2 worm cellular contexts compared by ENCODE assay signal in the genomic region with DNA sequence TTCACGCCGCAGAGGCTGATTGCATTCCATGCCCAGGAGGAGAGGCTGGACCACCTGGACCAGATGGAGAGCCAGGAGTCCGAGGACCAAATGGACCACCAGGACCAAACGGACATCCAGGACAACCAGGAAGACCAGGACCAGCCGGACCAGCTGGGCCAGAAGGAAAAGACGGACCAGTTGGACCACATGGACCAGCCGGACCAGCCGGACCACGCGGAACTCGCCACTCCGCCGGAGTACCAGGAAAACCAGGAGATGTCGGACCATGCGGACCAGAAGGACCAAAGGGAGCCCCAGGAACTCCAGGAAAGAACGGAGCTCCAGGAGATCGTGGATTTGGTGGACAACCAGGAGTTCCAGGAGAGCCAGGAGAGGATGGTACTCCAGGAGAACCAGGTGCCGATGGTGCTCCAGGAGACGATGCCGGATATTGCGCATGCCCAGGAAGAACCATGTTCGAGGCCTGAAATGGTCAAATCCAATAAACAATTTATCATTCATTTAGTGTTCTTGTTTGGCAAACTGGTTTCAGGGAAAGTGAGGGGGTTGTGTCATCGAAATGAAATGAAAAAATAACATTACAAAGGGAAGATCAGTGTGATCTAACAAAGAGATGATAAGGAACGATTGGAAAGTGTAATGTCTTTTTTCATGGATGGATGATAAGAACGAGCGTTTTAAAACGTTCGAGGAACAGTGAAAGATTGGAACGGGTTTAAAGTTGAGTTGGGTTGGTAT.
TF ChIP-seq lines count a peak whose summit lies in the region.

No protein-coding gene starts in this region.

TF ChIP-seq in whole organism, L2 larva, 48 proteins besides CTCF, POLR2A, EP300 and RAD21 (continued from another document):
- TF ChIP-seq sma-3 (GFP tag; optimal IDR thresholded peaks at IDR 0.05; lab: Kevin White, UChicago): peak; percentile 23

TF ChIP-seq in whole organism, L4 larva, 104 proteins besides CTCF, POLR2A, EP300 and RAD21 (continued from another document):
- TF ChIP-seq unc-62 (GFP tag; optimal IDR thresholded peaks at IDR 0.05 in 1 of 2; lab: Kevin White, UChicago) (peak in 1 of 2 experiments; percentile 46), unc-62 (tag; optimal IDR thresholded peaks at IDR 0.05; lab: Kevin White, UChicago) (no peak), F26F4.8 (GFP tag; conservative IDR thresholded peaks at IDR 0.05; lab: Robert Waterston, UW) (no peak), ama-1 (optimal IDR thresholded peaks at IDR 0.05; lab: Kevin White, UChicago) (no peak), nhr-42 (GFP tag; IDR thresholded peaks at IDR 0.05; lab: Robert Waterston, UW) (no peak), T26A8.4 (GFP tag; IDR thresholded peaks at IDR 0.05; lab: Robert Waterston, UW) (no peak), egl-43 (GFP tag; IDR thresholded peaks at IDR 0.05; lab: Robert Waterston, UW) (no peak; the same call in 1 of the 2 replicates), ZK337.2 (GFP tag; IDR thresholded peaks at IDR 0.05; lab: Robert Waterston, UW) (no peak), ces-1 (GFP tag; optimal IDR thresholded peaks at IDR 0.05; lab: Kevin White, UChicago) (no peak), F44E2.7 (GFP tag; IDR thresholded peaks at IDR 0.05; lab: Robert Waterston, UW) (no peak), ceh-20 (GFP tag; IDR thresholded peaks at IDR 0.05; lab: Robert Waterston, UW) (no peak), nhr-41 (GFP tag; IDR thresholded peaks at IDR 0.05; lab: Robert Waterston, UW) (no peak), ceh-32 (tag; optimal IDR thresholded peaks at IDR 0.05; lab: Kevin White, UChicago; ENCODE audit: poor library complexity) (no peak), madf-5 (GFP tag; IDR thresholded peaks at IDR 0.05; lab: Robert Waterston, UW) (0 out of 4 replicates have a peak, but pooled peaks of 1 of the 2 experiments have one; percentile 43), lin-38 (GFP tag; IDR thresholded peaks at IDR 0.05; lab: Robert Waterston, UW) (no peak), ceh-44 (GFP tag; IDR thresholded peaks at IDR 0.05; lab: Robert Waterston, UW) (no peak), ceh-82 (tag; optimal IDR thresholded peaks at IDR 0.05; lab: Kevin White, UChicago) (no peak)
TF ChIP-seq in whole organism, L4 larva: peak in this region for 8.
